Worm (Caenorhabditis elegans): ENCODE data around the gene srj-53.

DNA sequence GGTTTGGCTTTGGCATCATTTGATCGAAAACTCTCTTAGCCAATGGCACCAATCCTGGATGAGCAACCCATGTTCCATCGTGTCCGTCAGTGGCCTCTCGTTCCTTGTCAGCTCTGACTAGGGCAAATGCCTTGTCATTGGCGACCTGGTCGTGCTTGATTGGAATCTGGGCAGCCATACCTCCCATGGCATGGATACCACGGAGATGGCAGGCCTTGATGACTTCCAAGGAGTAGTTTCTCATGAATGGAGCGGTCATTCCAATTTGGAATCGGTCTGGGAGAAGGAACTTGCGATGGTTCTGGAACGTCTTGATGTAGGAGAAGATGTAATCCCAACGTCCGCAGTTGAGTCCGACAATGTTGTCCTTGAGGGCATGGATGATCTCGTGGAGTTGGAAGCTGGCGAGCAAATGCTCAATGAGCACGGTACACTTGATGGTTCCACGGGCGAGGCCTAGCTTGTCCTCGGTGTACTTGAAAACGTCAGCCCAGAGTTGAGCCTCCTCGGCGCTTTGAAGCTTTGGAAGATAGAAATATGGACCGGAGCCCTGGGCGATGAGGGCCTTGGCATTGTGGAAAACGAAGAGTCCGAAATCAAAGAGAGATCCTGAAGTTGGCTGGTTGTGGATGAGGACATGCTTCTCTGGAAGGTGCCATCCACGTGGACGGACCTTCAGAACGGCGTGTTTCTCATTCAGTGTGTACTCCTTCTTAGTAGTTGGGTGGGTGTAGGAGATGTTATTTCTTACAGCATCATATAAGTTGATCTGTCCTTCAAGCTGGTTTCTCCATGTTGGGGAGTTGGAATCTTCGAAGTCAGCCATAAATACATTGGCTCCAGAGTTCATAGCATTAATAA is 30.7 kb upstream of the srj-53 start:
- TF ChIP-seq nhr-6 (tag; optimal IDR thresholded peaks at IDR 0.05) (no peak), unc-55 (GFP tag; optimal IDR thresholded peaks at IDR 0.05) (no peak), ceh-16 (tag; optimal IDR thresholded peaks at IDR 0.05) (no peak), ama-1 (optimal IDR thresholded peaks at IDR 0.05) (peak; percentile 92), unc-39 (tag; optimal IDR thresholded peaks at IDR 0.05) (no peak)

Data from whole organism, L2 larva.